Fruit fly (Drosophila melanogaster): Measurements from ENCODE around the gene CG6168.

Gene CG6168

DNA sequence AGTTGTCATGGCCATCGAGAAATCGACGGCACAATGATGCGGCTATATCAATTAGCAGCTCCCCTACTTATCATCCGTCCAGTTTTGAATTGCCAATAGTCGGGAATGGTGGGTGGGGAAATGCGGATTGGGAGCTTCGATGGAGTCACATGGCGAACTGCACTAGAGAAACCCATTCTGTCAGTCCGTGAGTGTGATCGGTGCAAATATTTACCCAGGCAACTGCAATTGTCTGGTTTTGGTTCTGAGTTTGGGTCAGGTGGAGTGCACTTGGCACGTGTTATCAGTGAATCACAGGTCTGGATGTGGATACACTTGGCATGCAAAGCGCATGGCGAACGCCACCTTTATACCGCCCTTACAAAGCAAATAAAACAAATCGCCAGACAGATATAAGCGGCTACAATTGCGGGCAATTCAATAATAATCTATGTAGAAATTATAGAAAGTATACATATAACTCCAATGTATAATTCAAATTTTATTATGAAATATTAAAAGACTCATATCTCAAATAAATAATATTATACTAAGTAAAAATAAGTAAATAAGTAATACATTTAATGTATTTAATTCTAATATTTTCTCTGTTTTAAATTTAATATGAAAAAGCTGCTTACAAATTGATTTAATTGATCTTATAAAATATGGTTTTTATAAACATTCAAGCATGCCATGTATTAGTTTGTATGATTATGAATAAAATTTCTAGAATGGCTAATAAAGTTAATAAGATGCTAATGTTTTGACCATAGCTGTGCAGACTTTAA, 49.1 kb downstream of the CG6168 start (continued):
- no peak for TF ChIP-seq CG6854 (GFP tag; optimal IDR thresholded peaks at IDR 0.05)
- no peak for TF ChIP-seq CG3032 (tag; optimal IDR thresholded peaks at IDR 0.05)
- no peak for TF ChIP-seq eg (GFP tag; IDR thresholded peaks at IDR 0.05)
- TF ChIP-seq CG11902 (GFP tag; optimal IDR thresholded peaks at IDR 0.05): no peak
- TF ChIP-seq Eip75B (GFP tag; optimal IDR thresholded peaks at IDR 0.05): no peak
- peak; percentile 1 for TF ChIP-seq achi (GFP tag; optimal IDR thresholded peaks at IDR 0.05)
- TF ChIP-seq salr (GFP tag; optimal IDR thresholded peaks at IDR 0.05): no peak
- TF ChIP-seq fkh (GFP tag; optimal IDR thresholded peaks at IDR 0.05): peak; percentile 41
- TF ChIP-seq cyc (GFP tag; optimal IDR thresholded peaks at IDR 0.05): no peak
- TF ChIP-seq Smox (GFP tag; optimal IDR thresholded peaks at IDR 0.05): no peak
- no peak for TF ChIP-seq CG16779 (tag; optimal IDR thresholded peaks at IDR 0.05)
- TF ChIP-seq CG1621 (tag; optimal IDR thresholded peaks at IDR 0.05): no peak
- no peak for TF ChIP-seq Hr38 (GFP tag; optimal IDR thresholded peaks at IDR 0.05)
- TF ChIP-seq CG11294 (GFP tag; IDR thresholded peaks at IDR 0.05): peak; percentile 25; the same call in 1 of the 2 replicates
- no peak for TF ChIP-seq dsx (GFP tag; optimal IDR thresholded peaks at IDR 0.05; ENCODE audit: poor library complexity, severe bottlenecking)
- TF ChIP-seq vri (GFP tag; optimal IDR thresholded peaks at IDR 0.05): peak; percentile 41
- no peak for TF ChIP-seq OdsH (GFP tag; optimal IDR thresholded peaks at IDR 0.05)
- TF ChIP-seq CG8119 (GFP tag; IDR thresholded peaks at IDR 0.05): no peak
- peak; percentile 40; the same call in 2 of the 3 replicates for TF ChIP-seq CG6163 (GFP tag; IDR thresholded peaks at IDR 0.05)
- TF ChIP-seq dac (GFP tag; optimal IDR thresholded peaks at IDR 0.05): no peak
- TF ChIP-seq CG31627 (GFP tag; optimal IDR thresholded peaks at IDR 0.05): peak; percentile 8
- TF ChIP-seq CG6808 (GFP tag; optimal IDR thresholded peaks at IDR 0.05): peak; percentile 0
